Worm (Caenorhabditis elegans): Measurements from ENCODE around the gene C47E8.4.

Gene C47E8.4

DNA sequence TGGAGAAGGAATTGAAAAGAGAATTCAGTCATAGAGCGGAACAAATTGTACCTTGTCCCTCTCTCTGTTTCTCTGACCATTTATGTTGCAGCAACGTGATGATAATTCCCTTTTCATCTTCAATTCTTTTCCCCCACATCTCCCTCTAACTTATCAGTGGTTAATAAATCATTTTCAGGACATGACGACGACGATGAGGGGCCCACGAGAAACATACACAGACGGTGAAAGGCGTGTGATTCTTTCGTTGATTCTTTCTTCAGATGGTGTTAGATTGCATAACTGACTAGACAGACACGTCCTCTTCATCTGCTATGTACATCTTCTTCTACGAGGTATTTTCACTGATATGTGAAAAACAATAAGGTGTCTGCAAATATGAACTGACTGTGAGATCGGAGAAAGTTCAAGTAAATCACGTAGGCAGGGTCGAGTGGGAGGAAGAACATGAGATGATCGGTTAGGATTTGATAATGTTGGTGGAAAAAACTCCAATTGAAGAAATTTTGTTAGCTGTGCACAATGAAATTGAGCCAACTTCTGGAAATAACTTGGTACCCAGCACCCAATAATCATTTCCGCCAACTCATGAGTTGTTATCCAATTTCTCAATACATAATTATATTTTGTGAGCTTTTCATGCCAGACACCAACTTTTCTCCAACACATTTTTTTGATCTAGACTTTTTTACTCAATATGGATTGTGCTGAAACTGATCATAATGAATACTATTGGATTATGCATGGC lies 24.5 kb downstream of the C47E8.4 start, which contains the start of gene srh-17:
Gene srh-17 (plus strand): TSS at position 698 of the 748 bp plus-strand sequence.
- no peak for TF ChIP-seq unc-62 (GFP tag; optimal IDR thresholded peaks at IDR 0.05)

ce11 chrV:14659595-14659994 lies 25.7 kb downstream of the C47E8.4 start:
- no peak for TF ChIP-seq unc-62 (GFP tag; optimal IDR thresholded peaks at IDR 0.05)

- no peak for TF ChIP-seq unc-62 (GFP tag; optimal IDR thresholded peaks at IDR 0.05)
These were observed 27.2 kb downstream of the C47E8.4 start, which contains the start of gene slc-25A29 for ce11 chrV:14658131-14658530. Gene slc-25A29, minus strand, starts transcription at chrV:14658175.

ce11 chrV:14656970-14657369 lies 28.3 kb downstream of the C47E8.4 start:
- TF ChIP-seq unc-62 (GFP tag; optimal IDR thresholded peaks at IDR 0.05): no peak

DNA sequence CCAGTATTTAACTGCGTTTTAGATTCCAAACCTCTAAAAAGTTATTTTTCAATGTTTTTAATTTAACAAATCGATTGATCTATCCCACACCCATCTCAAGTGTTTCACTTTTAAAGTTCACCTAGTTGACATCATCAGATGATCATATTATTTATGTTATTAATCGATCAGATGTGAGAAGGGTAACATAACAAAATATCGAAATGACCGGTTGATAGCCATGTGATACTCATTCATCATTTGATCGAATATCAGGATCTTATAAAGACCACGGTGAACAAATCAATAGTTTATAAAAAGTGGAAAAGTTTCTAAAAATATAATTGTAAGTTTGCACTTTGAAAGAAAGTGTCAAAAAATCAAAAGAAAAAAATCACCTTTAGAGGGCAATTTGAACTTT lies 29.6 kb downstream of the C47E8.4 start:
- no peak for TF ChIP-seq unc-62 (GFP tag; optimal IDR thresholded peaks at IDR 0.05)

DNA sequence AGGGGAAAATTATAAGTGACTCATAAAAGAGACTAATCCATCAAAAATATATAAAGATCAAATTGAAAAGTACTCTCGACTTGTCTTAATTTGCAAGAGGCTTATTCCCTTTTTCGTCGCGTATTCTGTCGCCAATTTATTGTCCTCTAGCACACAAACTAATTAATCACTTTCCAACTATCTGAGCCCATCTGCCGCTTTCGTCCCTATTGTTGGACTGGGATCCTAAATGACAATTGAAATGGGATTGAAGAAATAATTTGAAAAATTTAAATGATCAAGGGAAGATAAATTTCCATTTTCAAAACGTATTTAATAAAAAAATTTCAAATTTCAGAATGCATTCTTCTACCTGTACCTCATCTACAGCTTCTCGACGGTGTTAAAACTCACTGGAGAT lies 34.7 kb downstream of the C47E8.4 start:
- no peak for TF ChIP-seq unc-62 (GFP tag; optimal IDR thresholded peaks at IDR 0.05)

- no peak for TF ChIP-seq unc-62 (GFP tag; optimal IDR thresholded peaks at IDR 0.05)
These were observed 35.4 kb downstream of the C47E8.4 start for ce11 chrV:14649929-14650328.

ce11 chrV:14648825-14649224 lies 36.5 kb downstream of the C47E8.4 start:
- no peak for TF ChIP-seq unc-62 (GFP tag; optimal IDR thresholded peaks at IDR 0.05)

DNA sequence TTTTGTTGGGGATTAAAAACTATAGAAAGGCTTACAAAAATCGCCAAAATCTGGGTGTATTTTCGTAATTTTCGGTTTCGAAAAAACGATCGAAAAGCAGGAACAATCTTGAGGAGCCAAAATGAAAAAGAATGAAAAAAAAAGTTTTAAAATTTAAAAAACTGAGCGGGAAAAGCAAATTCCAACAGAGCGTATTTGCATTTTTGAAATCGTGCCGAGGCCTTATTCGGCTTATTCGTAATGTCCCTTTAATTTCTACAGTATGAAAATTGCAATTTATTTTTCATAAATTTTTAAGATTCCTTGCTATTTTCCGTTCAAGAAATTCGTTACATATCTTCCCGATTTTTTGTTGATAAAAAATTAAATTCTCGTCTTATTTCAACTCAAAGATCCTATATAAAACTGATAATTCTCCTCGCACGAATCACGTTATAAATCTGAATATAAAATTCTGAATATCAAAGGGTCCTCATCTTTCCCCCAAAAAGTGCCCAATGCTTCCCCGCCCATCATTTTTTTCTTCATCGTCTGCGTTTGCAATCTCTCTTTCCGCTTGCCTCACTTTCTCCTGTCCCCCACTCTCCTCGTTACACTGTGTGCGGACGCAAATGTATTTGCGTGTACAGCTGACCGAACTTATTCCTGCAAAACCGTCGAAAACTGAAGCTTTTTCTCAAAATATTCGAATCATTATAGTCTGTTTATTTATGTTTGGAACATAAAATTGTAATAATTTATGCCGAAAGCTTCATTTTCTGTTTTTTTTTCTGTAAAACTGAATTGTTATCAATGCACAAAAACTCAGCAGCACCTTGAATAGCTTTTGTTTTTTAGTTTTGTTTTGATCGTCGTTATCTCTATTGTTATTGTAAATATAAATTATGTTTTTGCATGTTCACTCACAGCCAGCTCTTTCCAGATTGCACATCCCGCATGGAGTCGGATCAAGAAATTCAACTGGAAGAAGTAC lies 39.2 kb downstream of the C47E8.4 start, which contains the start of the genes rfc-1 and pmp-3:
Gene rfc-1 (minus strand): TSS at position 163 of the 973 bp plus-strand sequence.
Gene pmp-3 (plus strand): TSS at position 923 of the 973 bp plus-strand sequence.
- TF ChIP-seq unc-62 (GFP tag; optimal IDR thresholded peaks at IDR 0.05): no peak

ce11 chrV:14642016-14642415 lies 43.3 kb downstream of the C47E8.4 start:
- TF ChIP-seq unc-62 (GFP tag; optimal IDR thresholded peaks at IDR 0.05): no peak

ce11 chrV:14640769-14641168 lies 44.5 kb downstream of the C47E8.4 start, which contains the start of gene C54G10.1:
Gene C54G10.1, plus strand, starts transcription at chrV:14641101.
- no peak for TF ChIP-seq unc-62 (GFP tag; optimal IDR thresholded peaks at IDR 0.05)

DNA sequence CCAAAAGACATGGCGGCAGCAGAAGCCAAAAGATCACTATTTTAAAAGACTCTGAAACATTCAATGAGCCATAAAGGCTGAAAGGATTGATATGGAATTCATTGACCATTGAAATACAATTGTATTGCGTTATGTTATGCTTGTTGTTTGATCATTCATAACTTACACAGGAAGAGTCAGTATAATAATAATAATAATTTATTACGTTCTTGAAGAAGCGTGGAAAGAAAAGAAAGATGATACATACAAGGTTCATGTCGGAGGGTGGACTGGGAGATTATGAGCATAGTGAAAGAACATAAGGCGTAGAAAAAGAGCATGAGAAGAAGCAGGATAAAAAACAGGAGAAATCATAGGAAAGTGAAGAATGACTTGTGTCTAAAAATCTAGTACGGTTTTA lies 45.2 kb downstream of the C47E8.4 start, which contains the start of gene F43D2.7:
Gene F43D2.7 (minus strand): TSS at position 101 of the 400 bp plus-strand sequence.
- no peak for TF ChIP-seq unc-62 (GFP tag; optimal IDR thresholded peaks at IDR 0.05)

ce11 chrV:14638075-14638474 lies 47.2 kb downstream of the C47E8.4 start:
- TF ChIP-seq unc-62 (GFP tag; optimal IDR thresholded peaks at IDR 0.05): no peak

ce11 chrV:14635119-14635518 lies 50.2 kb downstream of the C47E8.4 start, which contains the start of gene F43D2.6:
Gene F43D2.6, minus strand, starts transcription at chrV:14635180.
- no peak for TF ChIP-seq unc-62 (GFP tag; optimal IDR thresholded peaks at IDR 0.05)
